Worm (Caenorhabditis elegans) whole organism, late embryonic: Measurements from ENCODE around the gene ZC373.3.

Source experiments
- C38D4.7 ChIP-seq: fragments of 200-800 bp; sonication (Bioruptor generic); optimal IDR thresholded peaks from 2 replicates; lab custom pipeline; 2018; ENCODE audit warnings: mild to moderate bottlenecking, missing genetic modification characterization, moderate library complexity, missing compliant biosample characterization
- ama-1 ChIP-seq: fragments of 150-350 bp; optimal IDR thresholded peaks from 2 replicates; lab custom pipeline; 2014
- ceh-48 ChIP-seq: sonication (generic microtip); optimal IDR thresholded peaks from 2 replicates; lab custom pipeline; 2016; ENCODE audit warnings: missing genetic modification characterization, inconsistent platforms, missing compliant biosample characterization
- dve-1 ChIP-seq: sonication (generic microtip); optimal IDR thresholded peaks from 2 replicates; lab custom pipeline; 2017; ENCODE audit warnings: antibody characterized with exemption, mild to moderate bottlenecking, missing genetic modification characterization, missing compliant biosample characterization
- eyg-1 ChIP-seq: sonication (generic microtip); optimal IDR thresholded peaks from 2 replicates; lab custom pipeline; 2016; ENCODE audit warnings: missing genotype, missing genetic modification characterization, missing compliant biosample characterization
- hlh-15 ChIP-seq: sonication (generic microtip); optimal IDR thresholded peaks from 2 replicates; lab custom pipeline; 2016; ENCODE audit warnings: missing genetic modification characterization, missing compliant biosample characterization
- lin-11 ChIP-seq: fragments of 200-800 bp; sonication (Bioruptor generic); optimal IDR thresholded peaks from 2 replicates; lab custom pipeline; 2018; ENCODE audit warnings: mild to moderate bottlenecking, missing genetic modification characterization, missing compliant biosample characterization
- nhr-11 ChIP-seq: fragments of 150-350 bp; optimal IDR thresholded peaks from 2 replicates; lab custom pipeline; 2014; ENCODE audit warnings: missing biosample characterization, missing genetic modification characterization
- pha-4 ChIP-seq: fragments of 150-350 bp; optimal IDR thresholded peaks from 2 replicates; lab custom pipeline; 2018; ENCODE audit warnings: missing biosample characterization, missing genetic modification reagents, missing genetic modification characterization
- pqm-1 ChIP-seq: sonication (generic microtip); optimal IDR thresholded peaks from 2 replicates; lab custom pipeline; 2016; ENCODE audit warnings: missing genetic modification characterization, missing compliant biosample characterization
- tbx-2 ChIP-seq: sonication (generic microtip); optimal IDR thresholded peaks from 2 replicates; lab custom pipeline; 2016; ENCODE audit warnings: missing genetic modification characterization, missing compliant biosample characterization
- unc-55 ChIP-seq: sonication (generic microtip); optimal IDR thresholded peaks from 2 replicates; lab custom pipeline; 2017; ENCODE audit warnings: missing biosample characterization, missing genetic modification reagents, missing genetic modification characterization

- TF ChIP-seq unc-55 (GFP tag; lab: Kevin White, UChicago) (no peak), pha-4 (tag; lab: Kevin White, UChicago) (no peak), pqm-1 (tag; lab: Kevin White, UChicago) (no peak), C38D4.7 (GFP tag; lab: Kevin White, UChicago) (no peak), tbx-2 (tag; lab: Kevin White, UChicago) (no peak), ama-1 (lab: Kevin White, UChicago) (no peak), hlh-15 (tag; lab: Kevin White, UChicago) (no peak), nhr-11 (tag; lab: Kevin White, UChicago) (no peak), ceh-48 (tag; lab: Kevin White, UChicago) (no peak), lin-11 (tag; lab: Kevin White, UChicago) (no peak), eyg-1 (tag; lab: Kevin White, UChicago) (no peak), dve-1 (tag; lab: Kevin White, UChicago) (no peak)
Observed at ce11 chrX:10083272-10083671, 22.9 kb downstream of the ZC373.3 start.
